Fruit fly (Drosophila melanogaster) whole organism, larva: ENCODE results near the gene Osi6.

Experiments
- noc ChIP-seq: fragments of 200-800 bp; sonication (Bioruptor generic); optimal IDR thresholded peaks from 3 replicates; lab custom pipeline; 2019; ENCODE audit warnings: missing biosample characterization, mild to moderate bottlenecking, missing genetic modification characterization, moderate library complexity

Gene Osi6

DNA sequence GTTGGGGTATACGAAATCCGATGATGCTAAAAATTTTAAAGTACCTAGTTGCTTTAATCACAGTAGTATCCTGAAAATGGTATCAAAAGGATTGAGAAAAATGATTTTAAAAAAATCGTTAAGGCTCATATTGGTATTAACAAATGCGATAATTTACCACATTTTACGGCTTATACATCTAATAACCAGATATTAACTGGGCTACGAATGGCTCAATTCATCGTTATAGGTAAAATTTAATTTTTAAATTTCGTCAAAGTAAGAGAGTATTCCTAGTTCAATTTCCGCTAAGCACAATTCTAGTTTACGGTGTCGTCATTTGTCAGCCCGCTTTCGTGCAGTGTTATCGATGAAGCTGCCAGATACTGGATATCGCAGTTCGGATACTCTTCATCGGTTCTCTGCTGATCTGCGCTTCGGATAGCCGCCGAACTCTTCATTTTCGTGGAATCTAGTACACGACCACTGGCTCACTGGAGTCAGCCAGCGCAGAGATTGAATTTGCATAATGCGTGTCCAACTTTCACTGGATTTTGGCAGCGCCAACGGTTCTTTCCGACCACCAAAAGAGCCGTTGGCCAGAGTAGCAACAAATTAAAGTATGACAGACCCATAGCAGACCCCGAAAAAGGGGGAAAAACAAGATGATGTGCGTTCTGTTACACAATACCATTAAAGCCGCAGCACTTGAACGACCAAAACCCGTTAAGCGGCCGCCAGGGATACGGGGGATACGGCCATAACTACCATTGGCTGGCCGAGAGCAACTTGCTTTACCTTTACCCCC, 5.3 kb upstream of the Osi6 start:
- TF ChIP-seq noc (tag; lab: Kevin White, UChicago) = no peak

DNA sequence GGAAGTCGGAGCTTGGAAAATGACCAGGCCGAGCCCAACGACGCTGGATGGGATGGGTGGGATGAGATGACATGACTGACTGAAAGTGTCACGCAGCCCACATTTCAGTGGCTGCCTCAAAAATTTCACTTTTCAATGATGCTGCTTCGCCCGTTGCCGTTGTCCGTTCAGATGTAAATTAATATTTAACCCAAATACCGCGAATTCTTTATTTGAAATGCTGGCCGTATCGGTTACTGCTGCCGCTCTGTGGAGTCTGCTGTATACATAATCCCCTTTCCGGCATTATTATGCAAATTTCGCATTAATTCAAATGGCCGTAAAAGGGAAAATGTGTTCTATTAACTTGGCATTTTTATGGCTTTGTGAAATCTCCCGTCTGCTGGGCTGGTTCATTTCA, 4.2 kb upstream of the Osi6 start:
- TF ChIP-seq noc (tag; lab: Kevin White, UChicago) = no peak

DNA sequence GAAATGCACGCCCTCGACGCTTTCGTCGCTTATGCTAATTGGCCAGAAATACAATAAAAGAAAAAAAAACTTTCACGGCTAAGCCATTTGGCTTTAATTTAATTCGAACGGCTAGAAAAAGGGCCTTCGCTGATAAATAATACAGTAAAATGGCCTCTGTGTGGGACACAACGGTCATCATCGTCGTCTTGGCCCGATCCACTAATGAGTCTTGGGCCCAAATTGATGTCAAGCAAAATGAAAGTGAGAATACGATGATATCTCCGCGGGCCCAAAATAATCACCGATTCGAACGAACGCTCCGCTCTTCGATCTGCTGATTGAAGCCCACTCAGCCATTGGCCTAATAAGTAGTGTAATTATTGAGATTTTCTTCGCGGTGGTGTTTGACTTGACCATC, 3.1 kb upstream of the Osi6 start:
- no peak for TF ChIP-seq noc (tag; lab: Kevin White, UChicago)

DNA sequence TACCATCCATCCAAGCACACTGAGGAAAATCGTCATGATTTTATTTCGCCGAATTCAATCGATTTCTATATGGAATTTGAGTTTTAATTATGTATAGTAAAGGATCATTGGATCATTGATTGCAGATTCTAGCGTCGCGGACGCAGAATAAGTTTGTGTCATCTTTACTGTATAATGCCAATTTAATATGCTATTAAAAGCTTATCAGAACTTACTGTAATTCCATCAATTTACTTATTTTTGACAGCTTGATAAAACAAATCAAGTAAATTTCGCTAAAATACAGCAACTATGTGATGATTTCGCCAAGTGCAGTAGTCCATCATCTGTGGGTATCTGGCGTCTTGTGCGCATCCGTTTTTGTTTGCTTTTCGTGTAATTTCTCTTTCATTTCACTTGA, 1.4 kb upstream of the Osi6 start:
- TF ChIP-seq noc (tag; lab: Kevin White, UChicago) = no peak

DNA sequence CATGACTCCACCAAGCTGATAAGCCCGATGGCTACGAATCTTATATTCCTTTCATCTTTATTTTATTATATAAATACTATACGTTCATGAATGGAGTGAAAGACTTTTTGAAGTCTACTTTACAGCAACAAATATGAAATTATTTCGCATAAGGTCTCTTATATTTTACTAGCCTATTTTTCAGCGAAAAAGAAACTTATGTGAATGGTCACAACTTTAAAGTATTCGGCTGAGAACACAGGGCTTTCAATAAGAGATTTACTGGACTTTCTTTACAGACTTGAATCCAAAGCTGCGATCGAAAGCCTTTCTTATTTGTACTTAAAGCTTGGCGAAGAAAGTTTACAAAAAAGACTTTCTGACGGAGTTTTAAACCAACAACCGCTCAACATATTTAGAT, 4.5 kb downstream of the Osi6 start:
- no peak for TF ChIP-seq noc (tag; lab: Kevin White, UChicago)

DNA sequence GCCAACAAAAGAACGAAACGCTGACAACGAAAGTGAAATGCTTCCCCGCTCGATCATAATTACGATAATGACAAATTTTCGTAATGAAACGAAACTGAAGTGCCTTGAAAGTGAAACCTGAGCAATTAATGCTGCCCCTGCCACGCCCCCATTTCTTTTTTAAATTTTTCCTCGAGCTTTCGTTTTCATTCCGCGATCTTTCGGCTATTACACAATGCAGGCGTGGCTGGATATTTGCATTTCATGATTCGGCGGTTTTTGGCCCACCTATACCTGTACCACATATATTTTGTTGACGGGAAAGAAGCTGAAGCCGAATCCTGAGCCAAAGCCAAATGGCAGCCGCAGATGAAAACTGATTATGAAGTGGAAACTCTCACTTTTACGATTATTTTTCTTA, 5.8 kb downstream of the Osi6 start:
- TF ChIP-seq noc (tag; lab: Kevin White, UChicago) = no peak

DNA sequence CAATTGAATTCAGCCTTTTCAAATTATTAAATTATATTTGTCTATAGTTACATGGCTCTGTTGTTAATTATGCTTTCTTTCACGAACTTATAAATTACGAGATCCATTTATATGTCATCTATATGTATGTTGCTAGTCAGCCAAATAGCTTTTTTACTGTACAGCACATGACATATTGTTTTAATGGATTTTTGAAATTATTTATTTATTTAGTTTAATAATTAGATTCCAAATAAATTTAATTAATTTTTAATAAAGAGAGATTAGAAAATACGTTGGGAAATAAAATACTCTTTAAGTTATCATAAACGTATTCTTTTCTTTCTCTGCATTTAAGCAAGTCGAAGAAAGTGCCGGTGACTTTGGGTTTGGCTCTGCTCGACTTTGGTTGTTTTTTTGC, 6.8 kb downstream of the Osi6 start:
- no peak for TF ChIP-seq noc (tag; lab: Kevin White, UChicago)

DNA sequence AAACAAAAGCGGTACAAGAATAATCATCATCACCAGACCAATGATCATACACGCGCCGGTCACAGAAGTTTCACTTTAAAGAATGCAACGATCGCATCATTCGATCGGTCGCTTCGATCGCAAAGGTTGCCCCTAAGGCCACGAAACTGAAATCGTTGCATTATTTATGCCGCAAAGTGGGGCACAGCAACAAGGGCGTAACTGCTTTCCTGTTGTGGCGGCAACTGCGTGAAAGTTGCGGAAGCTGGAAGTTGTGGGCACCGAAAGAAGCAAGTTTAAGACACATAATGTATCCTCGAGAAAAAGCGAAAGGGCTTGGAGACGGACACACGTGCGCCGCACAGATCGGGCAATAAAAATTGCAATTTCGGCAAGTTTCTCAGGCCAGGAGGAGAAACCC, 9.5 kb downstream of the Osi6 start:
- no peak for TF ChIP-seq noc (tag; lab: Kevin White, UChicago)

DNA sequence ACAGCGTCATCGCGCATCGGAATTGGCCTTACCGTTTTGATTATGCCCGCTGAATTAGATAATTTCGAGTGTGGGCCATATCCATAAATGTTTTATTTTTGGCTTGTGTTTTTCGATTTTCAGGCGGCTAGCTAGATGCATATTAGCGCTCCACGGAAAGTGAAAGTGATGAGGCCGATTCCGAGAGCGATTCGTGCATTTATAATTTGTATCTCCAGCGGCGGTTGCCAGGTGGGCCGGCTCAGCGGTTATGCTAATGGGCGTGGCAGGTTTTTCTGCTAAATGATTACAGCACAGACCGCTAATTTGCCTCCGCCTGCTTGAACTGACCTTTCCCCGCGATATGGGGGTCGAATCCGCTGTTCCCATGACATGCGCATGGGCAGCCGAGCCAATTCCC, 10.5 kb downstream of the Osi6 start:
- no peak for TF ChIP-seq noc (tag; lab: Kevin White, UChicago)

DNA sequence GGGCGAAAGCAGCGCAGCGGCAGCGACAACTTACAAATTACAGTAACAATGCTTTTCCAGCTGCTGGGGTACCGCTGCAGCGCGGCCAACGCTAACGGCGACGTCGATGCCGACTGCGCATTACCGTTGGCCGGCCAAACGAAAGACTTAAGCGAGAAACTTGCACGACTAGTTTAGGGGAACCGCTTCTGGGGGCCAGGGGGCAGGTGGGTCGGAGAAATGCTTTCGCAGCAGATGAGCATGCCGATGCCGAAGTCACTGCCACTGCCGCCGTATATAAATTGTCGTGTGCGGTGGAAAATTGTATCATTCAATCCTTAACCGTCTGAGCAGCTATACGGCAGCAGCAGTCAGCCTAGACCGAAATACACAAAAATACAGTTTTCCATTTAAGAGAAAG, 14.2 kb downstream of the Osi6 start, which contains the start of gene Osi7:
TSS of gene Osi7 (plus strand) at position 301 of the 400 bp plus-strand sequence.
- no peak for TF ChIP-seq noc (tag; lab: Kevin White, UChicago)

DNA sequence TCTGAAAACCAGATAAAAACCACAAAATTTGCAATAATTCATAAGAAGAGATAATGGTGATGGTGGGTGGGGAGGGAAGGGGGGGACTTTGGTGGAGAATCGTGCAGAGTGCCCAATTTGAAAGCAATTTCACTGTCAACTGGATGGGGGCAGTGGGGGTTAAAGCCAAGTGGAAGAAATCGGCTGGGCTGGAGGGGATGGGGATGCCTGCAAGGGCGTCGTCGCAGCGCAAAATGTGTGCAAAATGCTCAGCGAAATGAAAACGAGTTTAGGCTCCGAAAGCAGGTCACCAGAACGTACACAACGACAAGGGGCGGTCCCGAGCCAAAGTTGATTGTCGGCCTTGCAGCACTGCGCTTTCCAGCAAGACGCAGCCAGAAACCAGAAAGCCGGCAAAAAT, 18.3 kb downstream of the Osi6 start:
- no peak for TF ChIP-seq noc (tag; lab: Kevin White, UChicago)

DNA sequence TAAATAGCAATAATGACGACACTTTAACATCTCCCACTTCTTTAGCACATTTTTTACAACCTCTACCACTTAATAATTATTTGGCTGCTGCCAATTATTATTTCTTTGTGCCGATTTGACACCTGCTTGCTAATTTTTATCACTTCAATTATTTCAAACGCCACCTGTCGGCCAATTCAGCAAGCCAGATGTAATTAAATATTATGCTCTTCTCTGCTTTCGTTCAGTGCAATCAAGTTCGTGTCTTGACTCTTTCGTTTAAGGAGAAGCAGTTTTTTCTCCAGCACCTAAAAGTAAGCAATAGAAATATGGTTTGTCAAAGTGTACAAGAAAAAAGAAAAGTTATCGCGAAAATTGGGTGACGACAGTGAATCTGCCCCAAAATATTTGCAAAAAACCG, 19.9 kb downstream of the Osi6 start:
- TF ChIP-seq noc (tag; lab: Kevin White, UChicago) = no peak

DNA sequence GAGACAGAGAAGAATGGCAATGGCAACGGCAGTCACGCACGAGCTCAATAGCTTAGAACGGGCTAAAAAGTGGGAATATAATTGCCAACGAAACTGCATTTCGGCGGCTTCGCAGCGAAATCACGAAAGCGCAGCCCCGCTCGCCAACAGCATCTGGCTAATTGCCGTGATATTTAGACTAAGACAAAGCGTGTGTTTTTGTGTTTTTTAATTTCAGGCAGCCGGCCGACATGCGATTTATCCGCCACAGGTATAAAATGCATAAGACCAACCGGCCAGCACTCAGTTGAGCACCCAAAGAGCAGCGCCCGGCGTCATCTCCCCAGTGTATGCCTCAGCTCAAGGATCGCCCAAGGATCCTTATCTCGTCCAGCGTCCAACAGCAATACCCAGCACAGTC, 20.4 kb downstream of the Osi6 start, which contains the start of gene Osi8:
TSS of gene Osi8 (plus strand) at position 301 of the 400 bp plus-strand sequence.
- no peak for TF ChIP-seq noc (tag; lab: Kevin White, UChicago)

DNA sequence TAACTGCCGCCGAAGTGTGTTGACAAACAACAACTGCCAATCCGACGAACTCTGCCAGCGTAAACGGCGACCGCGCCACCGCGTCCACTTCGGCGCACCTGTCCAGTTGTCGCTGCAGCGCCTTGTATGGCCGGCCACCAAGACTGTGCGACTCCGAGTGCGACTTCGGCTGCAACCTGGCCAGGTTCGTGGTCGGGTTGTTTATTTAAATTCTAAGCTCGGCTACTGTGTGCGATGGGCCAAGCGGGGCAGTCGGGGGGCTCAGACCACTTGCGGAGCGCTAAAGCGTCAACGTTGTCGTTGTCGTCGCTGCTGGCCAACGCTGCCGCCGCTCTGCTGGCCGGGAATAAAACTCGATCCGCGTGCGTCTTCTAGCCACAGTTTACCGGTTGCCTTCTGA, 25.3 kb downstream of the Osi6 start, which contains the start of gene Osi9:
TSS of gene Osi9 (plus strand) at position 375 of the 400 bp plus-strand sequence.
- no peak for TF ChIP-seq noc (tag; lab: Kevin White, UChicago)

DNA sequence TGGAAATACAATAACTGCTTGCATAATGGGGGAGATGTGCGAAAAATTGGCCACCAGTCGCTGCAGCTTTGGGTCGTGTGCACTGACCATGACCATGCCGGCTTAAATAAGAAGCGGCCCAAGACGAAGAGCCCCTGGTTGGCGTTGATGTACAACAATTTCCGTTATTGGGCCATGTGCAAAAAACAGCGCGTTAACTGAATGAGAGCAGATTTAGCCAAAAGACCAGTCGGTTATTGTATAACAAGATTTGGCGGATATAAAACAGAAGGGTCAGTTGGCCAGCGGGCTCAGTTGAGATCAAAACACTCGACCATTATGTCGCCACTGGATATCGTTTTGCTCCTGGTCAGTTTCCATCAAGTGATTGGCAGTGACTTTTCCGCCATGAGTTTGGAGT, 29.1 kb downstream of the Osi6 start, which contains the start of gene Osi10a:
TSS of gene Osi10a (plus strand) at position 301 of the 400 bp plus-strand sequence.
- no peak for TF ChIP-seq noc (tag; lab: Kevin White, UChicago)

DNA sequence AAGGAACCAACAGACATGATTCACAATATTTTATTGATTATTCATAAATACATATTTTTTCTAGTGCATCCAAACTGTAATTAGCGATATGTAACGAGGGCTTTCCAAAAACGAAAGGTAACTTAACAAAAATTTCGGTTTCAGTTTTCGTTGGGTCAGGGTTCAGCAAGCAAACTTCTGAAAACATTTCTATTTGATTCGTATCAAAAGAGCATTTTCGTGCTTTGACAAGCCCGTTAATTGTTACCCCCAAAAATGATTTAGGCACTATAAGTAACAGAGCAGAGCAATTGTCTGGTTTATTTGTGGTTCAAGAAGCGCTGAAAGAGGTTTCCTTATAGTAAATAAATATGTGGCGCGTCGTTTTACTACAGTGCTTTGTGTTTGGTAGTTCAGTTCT, 31.4 kb downstream of the Osi6 start, which contains the start of gene Osi10b:
TSS of gene Osi10b (plus strand) at position 301 of the 400 bp plus-strand sequence.
- TF ChIP-seq noc (tag; lab: Kevin White, UChicago) = no peak

DNA sequence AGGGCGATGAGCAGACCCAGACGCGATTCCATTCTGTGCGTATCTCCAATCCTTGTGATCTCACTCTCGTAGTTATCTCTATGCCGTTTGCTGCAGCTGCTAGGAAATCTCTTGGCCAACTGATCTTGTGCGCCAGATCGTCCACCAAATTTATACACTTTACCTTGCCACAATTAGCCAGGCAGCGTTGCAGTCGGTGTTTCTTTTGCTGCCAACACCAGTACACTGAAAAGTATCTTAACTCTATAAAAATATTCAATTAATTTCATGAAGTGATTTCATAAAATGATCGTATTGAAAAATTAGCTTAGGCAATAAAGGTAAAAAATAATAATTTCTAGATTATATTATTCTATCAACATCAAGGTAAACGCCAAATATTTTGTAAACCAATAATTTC, 34.1 kb downstream of the Osi6 start, which contains the start of gene Osi11:
TSS of gene Osi11 (minus strand) at position 101 of the 400 bp plus-strand sequence.
- no peak for TF ChIP-seq noc (tag; lab: Kevin White, UChicago)
